Worm (Caenorhabditis elegans) whole organism, L1 larva: Measurements from ENCODE around the gene F26G1.3.

ENCODE experiments used
- alr-1 ChIP-seq: fragments of 200-800 bp; sonication (Bioruptor generic); optimal IDR thresholded peaks from 2 replicates; lab custom pipeline; 2018; ENCODE audit warnings: borderline replicate concordance, mild to moderate bottlenecking, missing genetic modification characterization, missing compliant biosample characterization
- aly-2 ChIP-seq: fragments of 150-350 bp; optimal IDR thresholded peaks from 2 replicates; lab custom pipeline; 2014; ENCODE audit warnings: missing biosample characterization, missing genetic modification characterization
- blmp-1 ChIP-seq: fragments of 150-350 bp; optimal IDR thresholded peaks from 2 replicates; lab custom pipeline; 2014; ENCODE audit warnings: missing biosample characterization, missing genetic modification characterization
- dsc-1 ChIP-seq: sonication (generic microtip); optimal IDR thresholded peaks from 2 replicates; lab custom pipeline; 2016; ENCODE audit warnings: mild to moderate bottlenecking, missing genetic modification characterization, missing compliant biosample characterization
- fkh-10 ChIP-seq: sonication (generic microtip); optimal IDR thresholded peaks from 2 replicates; lab custom pipeline; 2017; ENCODE audit warnings: missing biosample characterization, missing genetic modification reagents, missing genetic modification characterization
- jun-1 ChIP-seq: fragments of 150-350 bp; optimal IDR thresholded peaks from 2 replicates; lab custom pipeline; 2014; ENCODE audit warnings: missing biosample characterization, missing genetic modification reagents, missing genetic modification characterization
- lin-35 ChIP-seq, 2 experiments: fragments of 150-350 bp; optimal IDR thresholded peaks; 2 replicates each; lab custom pipeline; 2014; ENCODE audit warnings: missing biosample characterization in 2 of 2, missing genetic modification characterization in 2 of 2, missing genetic modification reagents in 2 of 2
- lin-39 ChIP-seq: fragments of 150-350 bp; optimal IDR thresholded peaks from 2 replicates; lab custom pipeline; 2014; ENCODE audit warnings: missing biosample characterization, missing genetic modification reagents, missing genetic modification characterization
- nhr-12 ChIP-seq: sonication (generic microtip); optimal IDR thresholded peaks from 2 replicates; lab custom pipeline; 2017; ENCODE audit warnings: missing biosample characterization, missing genetic modification characterization
- nhr-237 ChIP-seq: fragments of 150-350 bp; optimal IDR thresholded peaks from 2 replicates; lab custom pipeline; 2014; ENCODE audit warnings: missing biosample characterization, missing genetic modification characterization
- pag-3 ChIP-seq: sonication (generic microtip); optimal IDR thresholded peaks from 2 replicates; lab custom pipeline; 2017; ENCODE audit warnings: missing genetic modification characterization, mild to moderate bottlenecking, missing compliant biosample characterization, antibody characterized with exemption, borderline replicate concordance; ENCODE audit not compliant: insufficient read depth
- skn-1 ChIP-seq: fragments of 150-350 bp; optimal IDR thresholded peaks from 2 replicates; lab custom pipeline; 2014; ENCODE audit warnings: missing biosample characterization, missing genetic modification characterization
- ztf-11 ChIP-seq, 2 experiments: sonication (generic microtip); optimal IDR thresholded peaks; 2 replicates each; lab custom pipeline; 2016 to 2017; ENCODE audit warnings: missing genetic modification characterization in 2 of 2, missing biosample characterization in 1 of 2, missing compliant biosample characterization in 1 of 2

DNA sequence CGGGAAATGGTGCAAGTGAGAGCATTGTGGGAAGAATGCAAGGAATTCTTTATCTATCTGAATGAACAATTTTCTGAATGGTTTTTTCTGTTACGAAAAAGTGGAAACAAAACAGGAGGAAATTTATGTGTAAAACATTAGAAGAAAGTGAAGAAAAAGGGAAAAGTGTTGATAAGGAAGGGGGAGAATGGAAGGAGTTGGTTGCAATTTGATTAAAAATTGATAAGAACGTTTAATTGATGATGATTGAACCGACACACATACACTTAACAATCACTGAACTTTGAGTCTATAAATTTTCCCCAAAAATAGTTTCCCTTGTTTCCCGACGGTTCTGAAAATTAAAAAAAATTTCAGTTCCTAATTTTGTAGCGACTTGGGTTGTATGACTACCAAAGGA, 44.4 kb downstream of the F26G1.3 start:
- TF ChIP-seq jun-1 (tag; lab: Kevin White, UChicago) (no peak), pag-3 (tag; lab: Kevin White, UChicago) (no peak), nhr-12 (tag; lab: Kevin White, UChicago) (no peak), lin-39 (tag; lab: Kevin White, UChicago) (no peak), nhr-237 (tag; lab: Kevin White, UChicago) (no peak), dsc-1 (tag; lab: Kevin White, UChicago) (no peak), blmp-1 (peak; percentile 30), alr-1 (tag; lab: Kevin White, UChicago) (no peak), skn-1 (tag; lab: Kevin White, UChicago) (no peak), lin-35 (GFP tag; optimal IDR thresholded peaks at IDR 0.05; lab: Kevin White, UChicago) (no peak), fkh-10 (GFP tag; lab: Kevin White, UChicago) (no peak), aly-2 (tag; lab: Kevin White, UChicago) (no peak), ztf-11 (tag; optimal IDR thresholded peaks at IDR 0.05; lab: Kevin White, UChicago) (no peak)
